Fruit fly (Drosophila melanogaster): ENCODE results near the gene Cpr64Ab.

Cpr64Ab gene

dm6 chr3L:4211440-4211839, at the start of gene Cpr64Ab:
Cpr64Ab (minus strand) TSS chr3L:4211540.
- TF ChIP-seq Mnt (GFP tag; optimal IDR thresholded peaks at IDR 0.05) (no peak), CG7045 (GFP tag; optimal IDR thresholded peaks at IDR 0.05) (no peak), pad (GFP tag; optimal IDR thresholded peaks at IDR 0.05) (no peak), CG11617 (GFP tag; optimal IDR thresholded peaks at IDR 0.05) (no peak), tj (GFP tag; optimal IDR thresholded peaks at IDR 0.05) (no peak), kay (GFP tag; ENCODE audit: borderline replicate concordance) (no peak), Hr96 (GFP tag; optimal IDR thresholded peaks at IDR 0.05) (no peak), CG12768 (GFP tag; optimal IDR thresholded peaks at IDR 0.05) (no peak), Crg-1 (GFP tag; optimal IDR thresholded peaks at IDR 0.05) (no peak), toe (GFP tag; optimal IDR thresholded peaks at IDR 0.05) (no peak), CG14711 (tag; optimal IDR thresholded peaks at IDR 0.05) (no peak), CG5204 (GFP tag; optimal IDR thresholded peaks at IDR 0.05) (no peak), CG33017 (tag; optimal IDR thresholded peaks at IDR 0.05) (no peak), bab1 (GFP tag; optimal IDR thresholded peaks at IDR 0.05) (no peak), ovo (GFP tag; optimal IDR thresholded peaks at IDR 0.05) (no peak), cnc (optimal IDR thresholded peaks at IDR 0.05) (no peak)

- TF ChIP-seq CG7045 (GFP tag; optimal IDR thresholded peaks at IDR 0.05) (peak; percentile 74), tj (GFP tag; optimal IDR thresholded peaks at IDR 0.05) (peak; percentile 60), kay (GFP tag; ENCODE audit: borderline replicate concordance) (no peak), bab1 (GFP tag; optimal IDR thresholded peaks at IDR 0.05) (peak; percentile 87), Clk (GFP tag; optimal IDR thresholded peaks at IDR 0.05) (peak; percentile 64), Crg-1 (GFP tag; optimal IDR thresholded peaks at IDR 0.05) (peak; percentile 87), CG5204 (GFP tag; optimal IDR thresholded peaks at IDR 0.05) (no peak), CG12768 (GFP tag; optimal IDR thresholded peaks at IDR 0.05) (peak; percentile 81), CG14711 (tag; optimal IDR thresholded peaks at IDR 0.05) (peak; percentile 75), toe (GFP tag; optimal IDR thresholded peaks at IDR 0.05) (peak; percentile 93), CG1620 (GFP tag; optimal IDR thresholded peaks at IDR 0.05) (peak; percentile 85), ovo (GFP tag; optimal IDR thresholded peaks at IDR 0.05) (peak; percentile 33), cic (GFP tag; optimal IDR thresholded peaks at IDR 0.05) (peak; percentile 31), pad (GFP tag; optimal IDR thresholded peaks at IDR 0.05) (peak; percentile 66), CG11617 (GFP tag; optimal IDR thresholded peaks at IDR 0.05) (peak; percentile 86), CG7101 (tag; optimal IDR thresholded peaks at IDR 0.05) (peak; percentile 84), Hr96 (GFP tag; optimal IDR thresholded peaks at IDR 0.05) (peak; percentile 81), CG33017 (tag; optimal IDR thresholded peaks at IDR 0.05) (peak; percentile 76), cnc (optimal IDR thresholded peaks at IDR 0.05) (no peak), Mnt (GFP tag; optimal IDR thresholded peaks at IDR 0.05) (peak; percentile 72)
Observed at dm6 chr3L:4259102-4259558, 47.8 kb upstream of the Cpr64Ab start, which contains the start of the genes CG15011 and CG1309. CG15011 (minus strand) TSS chr3L:4259152. CG1309 (plus strand) TSS chr3L:4259430.

- TF ChIP-seq CG14711 (tag; optimal IDR thresholded peaks at IDR 0.05) (peak; percentile 64), CG7101 (tag; optimal IDR thresholded peaks at IDR 0.05) (peak; percentile 73), cnc (optimal IDR thresholded peaks at IDR 0.05) (no peak), ovo (GFP tag; optimal IDR thresholded peaks at IDR 0.05) (peak; percentile 5), tj (GFP tag; optimal IDR thresholded peaks at IDR 0.05) (peak; percentile 35), CG11617 (GFP tag; optimal IDR thresholded peaks at IDR 0.05) (peak; percentile 59), Mnt (GFP tag; optimal IDR thresholded peaks at IDR 0.05) (no peak), cic (GFP tag; optimal IDR thresholded peaks at IDR 0.05) (no peak), CG1620 (GFP tag; optimal IDR thresholded peaks at IDR 0.05) (peak; percentile 19), Hr96 (GFP tag; optimal IDR thresholded peaks at IDR 0.05) (no peak), bab1 (GFP tag; optimal IDR thresholded peaks at IDR 0.05) (peak; percentile 40), pad (GFP tag; optimal IDR thresholded peaks at IDR 0.05) (peak; percentile 44), Crg-1 (GFP tag; optimal IDR thresholded peaks at IDR 0.05) (peak; percentile 25), toe (GFP tag; optimal IDR thresholded peaks at IDR 0.05) (peak; percentile 41), CG7045 (GFP tag; optimal IDR thresholded peaks at IDR 0.05) (peak; percentile 50), CG33017 (tag; optimal IDR thresholded peaks at IDR 0.05) (peak; percentile 42), CG5204 (GFP tag; optimal IDR thresholded peaks at IDR 0.05) (no peak)
Observed at dm6 chr3L:4254301-4254834, 43.0 kb upstream of the Cpr64Ab start, which contains the start of the genes ago and CG1265. ago (minus strand) TSS chr3L:4254306. CG1265 (plus strand) TSS chr3L:4254776.

- no peak for TF ChIP-seq CG5204 (GFP tag; optimal IDR thresholded peaks at IDR 0.05)
- no peak for TF ChIP-seq CG14711 (tag; optimal IDR thresholded peaks at IDR 0.05)
- no peak for TF ChIP-seq tj (GFP tag; optimal IDR thresholded peaks at IDR 0.05)
- peak; percentile 79 for TF ChIP-seq Mnt (GFP tag; optimal IDR thresholded peaks at IDR 0.05)
- no peak for TF ChIP-seq CG7101 (tag; optimal IDR thresholded peaks at IDR 0.05)
- no peak for TF ChIP-seq CG33017 (tag; optimal IDR thresholded peaks at IDR 0.05)
- peak; percentile 4 for TF ChIP-seq cic (GFP tag; optimal IDR thresholded peaks at IDR 0.05)
- TF ChIP-seq pad (GFP tag; optimal IDR thresholded peaks at IDR 0.05) = peak; percentile 35
- no peak for TF ChIP-seq bab1 (GFP tag; optimal IDR thresholded peaks at IDR 0.05)
Observed at dm6 chr3L:4253611-4254300, 42.4 kb upstream of the Cpr64Ab start.

- TF ChIP-seq Mnt (GFP tag; optimal IDR thresholded peaks at IDR 0.05) (no peak), Hr96 (GFP tag; optimal IDR thresholded peaks at IDR 0.05) (no peak), CG1620 (GFP tag; optimal IDR thresholded peaks at IDR 0.05) (no peak), cnc (optimal IDR thresholded peaks at IDR 0.05) (no peak), Clk (GFP tag; optimal IDR thresholded peaks at IDR 0.05) (no peak), cic (GFP tag; optimal IDR thresholded peaks at IDR 0.05) (no peak), CG11617 (GFP tag; optimal IDR thresholded peaks at IDR 0.05) (no peak)
Observed at dm6 chr3L:4252862-4253610, 41.7 kb upstream of the Cpr64Ab start.

Measured in whole organism, adult.